Worm (Caenorhabditis elegans) whole organism, early embryonic: ENCODE results near the gene dct-19.

Experiments
- B0310.2 ChIP-seq: sonication (generic microtip); optimal IDR thresholded peaks from 2 replicates; lab custom pipeline; 2016; ENCODE audit warnings: mild to moderate bottlenecking, missing genetic modification characterization, missing compliant biosample characterization
- F13C5.2 ChIP-seq: sonication (generic microtip); optimal IDR thresholded peaks from 2 replicates; lab custom pipeline; 2017; ENCODE audit warnings: mild to moderate bottlenecking, missing genetic modification characterization, inconsistent platforms, missing compliant biosample characterization
- aly-1 ChIP-seq: sonication (generic microtip); optimal IDR thresholded peaks from 2 replicates; lab custom pipeline; 2016; ENCODE audit warnings: missing genetic modification characterization, missing compliant biosample characterization
- ama-1 ChIP-seq: fragments of 150-350 bp; optimal IDR thresholded peaks from 2 replicates; lab custom pipeline; 2014
- ceh-13 ChIP-seq: fragments of 200-800 bp; sonication (Bioruptor generic); optimal IDR thresholded peaks from 2 replicates; lab custom pipeline; 2018; ENCODE audit warnings: mild to moderate bottlenecking, missing genetic modification characterization, missing compliant biosample characterization
- ceh-36 ChIP-seq: sonication (generic microtip); optimal IDR thresholded peaks from 2 replicates; lab custom pipeline; 2016; ENCODE audit warnings: missing genetic modification characterization, inconsistent platforms, missing compliant biosample characterization
- ets-7 ChIP-seq: sonication (generic microtip); optimal IDR thresholded peaks from 2 replicates; lab custom pipeline; 2016; ENCODE audit warnings: missing genotype, missing genetic modification characterization, missing compliant biosample characterization
- flt-1 ChIP-seq: fragments of 200-800 bp; sonication (Bioruptor generic); IDR thresholded peaks from 2 replicates; pipeline ENCODE4 v1.3.6; 2022; ENCODE audit warnings: missing genetic modification characterization, missing compliant biosample characterization
- hmbx-1 ChIP-seq: sonication (generic microtip); optimal IDR thresholded peaks from 2 replicates; lab custom pipeline; 2016; ENCODE audit warnings: mild to moderate bottlenecking, missing genetic modification characterization, missing compliant biosample characterization
- hmg-4 ChIP-seq: fragments of 200-800 bp; sonication (Bioruptor generic); optimal IDR thresholded peaks from 2 replicates; lab custom pipeline; 2018; ENCODE audit warnings: mild to moderate bottlenecking, missing genetic modification characterization, missing compliant biosample characterization
- hnd-1 ChIP-seq: sonication (generic microtip); optimal IDR thresholded peaks from 2 replicates; lab custom pipeline; 2016; ENCODE audit warnings: missing genetic modification characterization, missing compliant biosample characterization
- pes-1 ChIP-seq: fragments of 200-800 bp; sonication (Bioruptor generic); IDR thresholded peaks from 2 replicates; pipeline ENCODE4 v1.3.6; 2022; ENCODE audit warnings: missing genetic modification reagents, missing genetic modification characterization, missing compliant biosample characterization
- scrt-1 ChIP-seq: fragments of 200-800 bp; sonication (Bioruptor generic); IDR thresholded peaks from 2 replicates; pipeline ENCODE4 v1.3.6; 2022; ENCODE audit warnings: missing genetic modification characterization, missing compliant biosample characterization
- sea-1 ChIP-seq: fragments of 200-800 bp; sonication (Bioruptor generic); conservative IDR thresholded peaks from 2 replicates; pipeline ENCODE4 v1.3.6; 2022; ENCODE audit warnings: missing genetic modification characterization, missing compliant biosample characterization
- tbx-11 ChIP-seq: fragments of 200-800 bp; sonication (Bioruptor generic); IDR thresholded peaks from 2 replicates; pipeline ENCODE4 v1.3.6; 2022; ENCODE audit warnings: missing genetic modification characterization, missing compliant biosample characterization
- tbx-37 ChIP-seq: fragments of 200-800 bp; sonication (Bioruptor generic); conservative IDR thresholded peaks from 2 replicates; pipeline ENCODE4 v1.3.6; 2022; ENCODE audit warnings: missing genetic modification reagents, missing genetic modification characterization, missing compliant biosample characterization
- tra-4 ChIP-seq: sonication (generic microtip); optimal IDR thresholded peaks from 2 replicates; lab custom pipeline; 2017; ENCODE audit warnings: missing genetic modification characterization, missing compliant biosample characterization

Gene dct-19

ce11 chrIV:12942633-12943032, at the start of gene dct-19:
Gene dct-19 (plus strand): TSS chrIV:12942933.
- TF ChIP-seq tra-4 (tag; lab: Kevin White, UChicago) (no peak), ceh-36 (tag; lab: Kevin White, UChicago) (no peak), tbx-37 (GFP tag; lab: Robert Waterston, UW) (no peak), hmg-4 (GFP tag; lab: Kevin White, UChicago) (no peak), aly-1 (tag; lab: Kevin White, UChicago) (no peak), hmbx-1 (no peak), scrt-1 (GFP tag; lab: Robert Waterston, UW) (no peak), ceh-13 (GFP tag; lab: Kevin White, UChicago) (no peak), pes-1 (GFP tag; lab: Robert Waterston, UW) (no peak), tbx-11 (GFP tag; lab: Robert Waterston, UW) (no peak), flt-1 (GFP tag; lab: Robert Waterston, UW) (no peak), ama-1 (lab: Kevin White, UChicago) (no peak), F13C5.2 (tag; lab: Kevin White, UChicago) (no peak), B0310.2 (tag; lab: Kevin White, UChicago) (no peak), hnd-1 (tag; lab: Kevin White, UChicago) (no peak), sea-1 (GFP tag; lab: Robert Waterston, UW) (no peak), ets-7 (tag; lab: Kevin White, UChicago) (no peak)

ce11 chrIV:12893166-12893565, 49.6 kb upstream of the dct-19 start, which contains the start of gene K08D8.12:
Gene K08D8.12 (plus strand): TSS chrIV:12893466.
- TF ChIP-seq ceh-36 (tag; lab: Kevin White, UChicago) (no peak), flt-1 (GFP tag; lab: Robert Waterston, UW) (no peak), ceh-13 (GFP tag; lab: Kevin White, UChicago) (no peak), tra-4 (tag; lab: Kevin White, UChicago) (no peak), hnd-1 (tag; lab: Kevin White, UChicago) (no peak), ets-7 (tag; lab: Kevin White, UChicago) (no peak), aly-1 (tag; lab: Kevin White, UChicago) (no peak), tbx-11 (GFP tag; lab: Robert Waterston, UW) (no peak), pes-1 (GFP tag; lab: Robert Waterston, UW) (no peak), B0310.2 (tag; lab: Kevin White, UChicago) (no peak), ama-1 (lab: Kevin White, UChicago) (no peak), hmg-4 (GFP tag; lab: Kevin White, UChicago) (no peak), tbx-37 (GFP tag; lab: Robert Waterston, UW) (no peak), scrt-1 (GFP tag; lab: Robert Waterston, UW) (no peak), F13C5.2 (tag; lab: Kevin White, UChicago) (no peak), hmbx-1 (no peak), sea-1 (GFP tag; lab: Robert Waterston, UW) (no peak)

- TF ChIP-seq F13C5.2 (tag; lab: Kevin White, UChicago) (no peak), hmg-4 (GFP tag; lab: Kevin White, UChicago) (no peak), tbx-11 (GFP tag; lab: Robert Waterston, UW) (no peak), tbx-37 (GFP tag; lab: Robert Waterston, UW) (no peak), ets-7 (tag; lab: Kevin White, UChicago) (no peak), B0310.2 (tag; lab: Kevin White, UChicago) (no peak), hmbx-1 (no peak)
These were observed 47.7 kb upstream of the dct-19 start, which contains the start of gene K08D8.11 for ce11 chrIV:12894996-12895395. Gene K08D8.11 (plus strand): TSS chrIV:12895296.

- TF ChIP-seq F13C5.2 (tag; lab: Kevin White, UChicago) (no peak), tbx-11 (GFP tag; lab: Robert Waterston, UW) (no peak), hnd-1 (tag; lab: Kevin White, UChicago) (no peak), B0310.2 (tag; lab: Kevin White, UChicago) (no peak), flt-1 (GFP tag; lab: Robert Waterston, UW) (no peak), aly-1 (tag; lab: Kevin White, UChicago) (no peak), tbx-37 (GFP tag; lab: Robert Waterston, UW) (no peak), scrt-1 (GFP tag; lab: Robert Waterston, UW) (no peak), ama-1 (lab: Kevin White, UChicago) (no peak), ceh-13 (GFP tag; lab: Kevin White, UChicago) (no peak), ets-7 (tag; lab: Kevin White, UChicago) (no peak), hmbx-1 (no peak), tra-4 (tag; lab: Kevin White, UChicago) (no peak)
These were observed 46.3 kb upstream of the dct-19 start, which contains the start of gene K08D8.7 for ce11 chrIV:12896371-12896882. Gene K08D8.7 (plus strand): TSS chrIV:12896832.

- TF ChIP-seq hnd-1 (tag; lab: Kevin White, UChicago) = no peak
- no peak for TF ChIP-seq scrt-1 (GFP tag; lab: Robert Waterston, UW)
- no peak for TF ChIP-seq hmbx-1
- no peak for TF ChIP-seq B0310.2 (tag; lab: Kevin White, UChicago)
- TF ChIP-seq flt-1 (GFP tag; lab: Robert Waterston, UW) = no peak
- no peak for TF ChIP-seq ama-1 (lab: Kevin White, UChicago)
- TF ChIP-seq pes-1 (GFP tag; lab: Robert Waterston, UW) = no peak
- TF ChIP-seq F13C5.2 (tag; lab: Kevin White, UChicago) = no peak
- no peak for TF ChIP-seq aly-1 (tag; lab: Kevin White, UChicago)
- TF ChIP-seq ceh-13 (GFP tag; lab: Kevin White, UChicago) = no peak
- no peak for TF ChIP-seq tra-4 (tag; lab: Kevin White, UChicago)
These were observed 45.6 kb upstream of the dct-19 start for ce11 chrIV:12897146-12897545.

ce11 chrIV:12898823-12899222, 43.9 kb upstream of the dct-19 start:
- TF ChIP-seq ceh-13 (GFP tag; lab: Kevin White, UChicago) = no peak
- TF ChIP-seq flt-1 (GFP tag; lab: Robert Waterston, UW) = no peak
- TF ChIP-seq hmbx-1 = no peak
- TF ChIP-seq ceh-36 (tag; lab: Kevin White, UChicago) = no peak
- no peak for TF ChIP-seq F13C5.2 (tag; lab: Kevin White, UChicago)
- TF ChIP-seq sea-1 (GFP tag; lab: Robert Waterston, UW) = no peak
- TF ChIP-seq ama-1 (lab: Kevin White, UChicago) = no peak
- TF ChIP-seq tbx-11 (GFP tag; lab: Robert Waterston, UW) = no peak
- no peak for TF ChIP-seq tbx-37 (GFP tag; lab: Robert Waterston, UW)
- TF ChIP-seq pes-1 (GFP tag; lab: Robert Waterston, UW) = no peak
